Fruit fly (Drosophila melanogaster) whole organism, embryonic: ENCODE measurements around the gene CG7724.

Experiments
- Atf-2 ChIP-seq: fragments of 200-800 bp; sonication (Bioruptor generic); optimal IDR thresholded peaks from 2 replicates; lab custom pipeline; 2016; ENCODE audit warnings: missing biosample characterization, missing genetic modification characterization
- Atf3 ChIP-seq: fragments of 200-800 bp; sonication (Bioruptor generic); optimal IDR thresholded peaks from 3 replicates; lab custom pipeline; 2016; ENCODE audit warnings: missing biosample characterization, missing genetic modification characterization
- Bteb2 ChIP-seq: fragments of 200-800 bp; sonication (Bioruptor generic); optimal IDR thresholded peaks from 2 replicates; lab custom pipeline; 2016; ENCODE audit warnings: missing biosample characterization, missing genetic modification characterization
- C15 ChIP-seq: fragments of 200-800 bp; sonication (Bioruptor generic); IDR thresholded peaks from 3 replicates; pipeline ENCODE4 v1.3.6; 2022; ENCODE audit warnings: missing biosample characterization, missing genetic modification characterization
- CG11695 ChIP-seq: fragments of 200-800 bp; sonication (Bioruptor generic); IDR thresholded peaks from 3 replicates; pipeline ENCODE4 v1.3.6; 2022; ENCODE audit warnings: missing biosample characterization, missing genetic modification characterization
- CG14710 ChIP-seq: fragments of 200-800 bp; sonication (Bioruptor generic); optimal IDR thresholded peaks from 3 replicates; lab custom pipeline; 2019; ENCODE audit warnings: missing biosample characterization, mild to moderate bottlenecking, missing genetic modification characterization, moderate library complexity
- CG1529 ChIP-seq: fragments of 200-800 bp; sonication (Bioruptor generic); optimal IDR thresholded peaks from 3 replicates; lab custom pipeline; 2018; ENCODE audit warnings: missing biosample characterization, missing genetic modification characterization
- CG17568 ChIP-seq: fragments of 200-800 bp; sonication (Bioruptor generic); optimal IDR thresholded peaks from 2 replicates; lab custom pipeline; 2018; ENCODE audit warnings: missing biosample characterization, mild to moderate bottlenecking, missing genetic modification characterization, moderate library complexity
- CG17802 ChIP-seq: fragments of 200-800 bp; sonication (Bioruptor generic); optimal IDR thresholded peaks from 2 replicates; lab custom pipeline; 2018; ENCODE audit warnings: missing biosample characterization, mild to moderate bottlenecking, missing genetic modification characterization, moderate library complexity
- CG17912 ChIP-seq: fragments of 200-800 bp; sonication (Bioruptor generic); optimal IDR thresholded peaks from 2 replicates; lab custom pipeline; 2018; ENCODE audit warnings: missing biosample characterization, mild to moderate bottlenecking, missing genetic modification characterization
- CG18599 ChIP-seq: fragments of 200-800 bp; sonication (Bioruptor generic); optimal IDR thresholded peaks from 3 replicates; lab custom pipeline; 2017; ENCODE audit warnings: missing biosample characterization, missing genetic modification characterization, mild to moderate bottlenecking, moderate library complexity, missing genetic modification reagents
- CG42726 ChIP-seq: fragments of 200-800 bp; sonication (Bioruptor generic); IDR thresholded peaks from 2 replicates; pipeline ENCODE4 v1.3.6; 2022; ENCODE audit warnings: missing biosample characterization, missing genetic modification characterization; ENCODE audit not compliant: partially characterized antibody
- CG4328 ChIP-seq: fragments of 200-800 bp; sonication (Bioruptor generic); optimal IDR thresholded peaks from 3 replicates; lab custom pipeline; 2017; ENCODE audit warnings: missing biosample characterization, missing genetic modification reagents, missing genetic modification characterization
- CG4424 ChIP-seq: fragments of 200-800 bp; sonication (Bioruptor generic); optimal IDR thresholded peaks from 3 replicates; lab custom pipeline; 2016; ENCODE audit warnings: missing biosample characterization, missing genetic modification characterization
- CG4707 ChIP-seq: fragments of 200-800 bp; sonication (Bioruptor generic); optimal IDR thresholded peaks from 2 replicates; lab custom pipeline; 2018; ENCODE audit warnings: missing biosample characterization, mild to moderate bottlenecking, missing genetic modification characterization, moderate library complexity
- CG7357 ChIP-seq: fragments of 200-800 bp; sonication (Bioruptor generic); IDR thresholded peaks from 3 replicates; pipeline ENCODE4 v1.3.6; 2022; ENCODE audit warnings: missing biosample characterization, missing genetic modification characterization
- CG7372 ChIP-seq: fragments of 200-800 bp; sonication (Bioruptor generic); IDR thresholded peaks from 2 replicates; pipeline ENCODE4 v1.3.6; 2022; ENCODE audit warnings: missing biosample characterization, missing genetic modification characterization
- CG8478 ChIP-seq: fragments of >200 bp; optimal IDR thresholded peaks from 2 replicates; lab custom pipeline; 2018
- D ChIP-seq, 2 experiments: fragments of 200-800 bp in 1 of 2; fragments of >200 bp in 1 of 2; sonication (Bioruptor generic) in 1 of 2; optimal IDR thresholded peaks; 2 replicates in 1 of 2; 3 replicates in 1 of 2; lab custom pipeline; 2017; ENCODE audit warnings: mild to moderate bottlenecking in 1 of 2, missing biosample characterization in 1 of 2, missing genetic modification characterization in 1 of 2, missing genetic modification reagents in 1 of 2
- D19A ChIP-seq: fragments of 200-800 bp; optimal IDR thresholded peaks from 3 replicates; lab custom pipeline; 2019; ENCODE audit warnings: missing biosample characterization, mild to moderate bottlenecking, missing genetic modification characterization, moderate library complexity
- Dbx ChIP-seq: fragments of 200-800 bp; sonication (Bioruptor generic); IDR thresholded peaks from 3 replicates; pipeline ENCODE4 v1.3.6; 2022; ENCODE audit warnings: missing biosample characterization, missing genetic modification characterization
- Doc2 ChIP-seq: fragments of 200-800 bp; sonication (Bioruptor generic); IDR thresholded peaks from 2 replicates; pipeline ENCODE4 v1.3.6; 2022; ENCODE audit warnings: missing biosample characterization, missing genetic modification characterization
- Dp ChIP-seq: fragments of 200-800 bp; sonication (Bioruptor generic); optimal IDR thresholded peaks from 2 replicates; lab custom pipeline; 2018; ENCODE audit warnings: missing biosample characterization, mild to moderate bottlenecking, missing genetic modification characterization, moderate library complexity
- Fer1 ChIP-seq: fragments of 200-800 bp; sonication (Bioruptor generic); optimal IDR thresholded peaks from 2 replicates; lab custom pipeline; 2017; ENCODE audit warnings: missing biosample characterization, mild to moderate bottlenecking, missing genetic modification characterization
- GATAe ChIP-seq: fragments of 200-800 bp; sonication (Bioruptor generic); conservative IDR thresholded peaks from 2 replicates; pipeline ENCODE4 v1.3.6; 2022; ENCODE audit warnings: missing biosample characterization, missing genetic modification characterization
- Hr39 ChIP-seq: fragments of >200 bp; optimal IDR thresholded peaks from 2 replicates; lab custom pipeline; 2017
- NFAT ChIP-seq: fragments of 200-800 bp; sonication (Bioruptor generic); IDR thresholded peaks from 2 replicates; pipeline ENCODE4 v1.3.6; 2022; ENCODE audit warnings: missing biosample characterization, missing genetic modification characterization
- Nf-YA ChIP-seq: fragments of 200-800 bp; sonication (Bioruptor generic); IDR thresholded peaks from 2 replicates; pipeline ENCODE4 v1.3.6; 2022; ENCODE audit warnings: missing biosample characterization, missing genetic modification characterization
- NfI ChIP-seq: fragments of 200-800 bp; sonication (Bioruptor generic); optimal IDR thresholded peaks from 3 replicates; lab custom pipeline; 2018; ENCODE audit warnings: missing biosample characterization, mild to moderate bottlenecking, missing genetic modification characterization, moderate library complexity
- Pdp1 ChIP-seq, 2 experiments: fragments of 200-800 bp; sonication (Bioruptor generic); optimal IDR thresholded peaks; 3 replicates each; lab custom pipeline; 2016; ENCODE audit warnings: missing biosample characterization in 2 of 2, missing genetic modification characterization in 2 of 2, mild to moderate bottlenecking in 1 of 2, moderate library complexity in 1 of 2
- Ravus ChIP-seq: fragments of 200-800 bp; sonication (Bioruptor generic); IDR thresholded peaks from 2 replicates; pipeline ENCODE4 v1.3.6; 2022; ENCODE audit warnings: missing biosample characterization, missing genetic modification characterization
- Scr ChIP-seq: fragments of 200-800 bp; sonication (Bioruptor generic); IDR thresholded peaks from 2 replicates; pipeline ENCODE4 v1.3.6; 2022; ENCODE audit warnings: missing biosample characterization, missing genetic modification characterization; ENCODE audit not compliant: partially characterized antibody
- Sox100B ChIP-seq: fragments of 200-800 bp; sonication (Bioruptor generic); optimal IDR thresholded peaks from 3 replicates; lab custom pipeline; 2018; ENCODE audit warnings: missing biosample characterization, mild to moderate bottlenecking, missing genetic modification characterization
- Ssrp ChIP-seq: fragments of 200-800 bp; sonication (Bioruptor generic); optimal IDR thresholded peaks from 2 replicates; lab custom pipeline; 2018; ENCODE audit warnings: missing biosample characterization, mild to moderate bottlenecking, missing genetic modification characterization, moderate library complexity
- ab ChIP-seq: fragments of 200-800 bp; sonication (Bioruptor generic); optimal IDR thresholded peaks from 2 replicates; lab custom pipeline; 2016; ENCODE audit warnings: missing biosample characterization, missing genetic modification characterization
- ato ChIP-seq: fragments of 200-800 bp; sonication (Bioruptor generic); IDR thresholded peaks from 2 replicates; pipeline ENCODE4 v1.3.6; 2022; ENCODE audit warnings: missing biosample characterization, missing genetic modification characterization; ENCODE audit not compliant: partially characterized antibody
- danr ChIP-seq: fragments of 200-800 bp; sonication (Bioruptor generic); IDR thresholded peaks from 2 replicates; pipeline ENCODE4 v1.3.6; 2022; ENCODE audit warnings: missing biosample characterization, missing genetic modification characterization
- gem ChIP-seq: fragments of 200-800 bp; sonication (Bioruptor generic); optimal IDR thresholded peaks from 2 replicates; lab custom pipeline; 2019; ENCODE audit warnings: missing biosample characterization, mild to moderate bottlenecking, missing genetic modification characterization, moderate library complexity
- h ChIP-seq: fragments of >200 bp; optimal IDR thresholded peaks from 2 replicates; lab custom pipeline; 2017
- inv ChIP-seq: fragments of 200-800 bp; sonication (Bioruptor generic); IDR thresholded peaks from 2 replicates; pipeline ENCODE4 v1.3.6; 2022; ENCODE audit warnings: missing biosample characterization, missing genetic modification characterization; ENCODE audit not compliant: partially characterized antibody
- kni ChIP-seq: fragments of 200-800 bp; sonication (Bioruptor generic); optimal IDR thresholded peaks from 3 replicates; lab custom pipeline; 2017; ENCODE audit warnings: mild to moderate bottlenecking, missing biosample characterization, missing genetic modification reagents, missing genetic modification characterization
- sob ChIP-seq: fragments of 200-800 bp; sonication (Bioruptor generic); IDR thresholded peaks from 2 replicates; pipeline ENCODE4 v1.3.6; 2022; ENCODE audit warnings: missing biosample characterization, missing genetic modification characterization
- trem ChIP-seq: fragments of 200-800 bp; optimal IDR thresholded peaks from 3 replicates; lab custom pipeline; 2019; ENCODE audit warnings: missing biosample characterization, mild to moderate bottlenecking, missing genetic modification characterization, moderate library complexity
- yki ChIP-seq: fragments of >200 bp; optimal IDR thresholded peaks from 3 replicates; lab custom pipeline; 2018

The CG7724 gene

dm6 chr3L:17007041-17007471, 48.4 kb upstream of the CG7724 start (continued):
- TF ChIP-seq Dp (GFP tag; lab: Kevin White, UChicago) (no peak), C15 (GFP tag; lab: Robert Waterston, UW) (no peak), h (lab: Kevin White, UChicago) (no peak), ab (GFP tag; lab: Kevin White, UChicago) (no peak), Nf-YA (GFP tag; lab: Robert Waterston, UW) (no peak), Atf-2 (GFP tag; lab: Kevin White, UChicago) (no peak), Fer1 (GFP tag; lab: Kevin White, UChicago) (no peak), CG18599 (GFP tag; lab: Kevin White, UChicago) (no peak), CG11695 (peak; percentile 34; the same call in 1 of the 3 replicates), kni (GFP tag; lab: Kevin White, UChicago) (no peak), D19A (tag; lab: Kevin White, UChicago) (peak; percentile 13), Bteb2 (peak; percentile 23), CG4328 (no peak), D (optimal IDR thresholded peaks at IDR 0.05; lab: Kevin White, UChicago) (no peak), D (GFP tag; optimal IDR thresholded peaks at IDR 0.05; lab: Kevin White, UChicago) (no peak), CG8478 (lab: Kevin White, UChicago) (no peak), GATAe (GFP tag; lab: Robert Waterston, UW) (0 out of 2 replicates have a peak, but pooled peaks have one; percentile 14), Dbx (no peak), Ravus (GFP tag; lab: Robert Waterston, UW) (no peak), CG17912 (no peak), CG7372 (GFP tag; lab: Robert Waterston, UW) (0 out of 2 replicates have a peak, but pooled peaks have one; percentile 5), gem (tag; lab: Kevin White, UChicago) (peak; percentile 63), Sox100B (no peak), yki (lab: Kevin White, UChicago) (no peak), CG17802 (tag; lab: Kevin White, UChicago) (no peak), Ssrp (peak; percentile 8), NfI (GFP tag; lab: Kevin White, UChicago) (peak; percentile 22), ato (GFP tag; lab: Robert Waterston, UW) (no peak), NFAT (GFP tag; lab: Robert Waterston, UW) (peak; percentile 32; the same call in 1 of the 2 replicates), Hr39 (lab: Kevin White, UChicago) (no peak), Doc2 (GFP tag; lab: Robert Waterston, UW) (no peak), Atf3 (GFP tag; lab: Kevin White, UChicago) (no peak), CG7357 (GFP tag; lab: Robert Waterston, UW) (no peak), CG14710 (tag; lab: Kevin White, UChicago) (no peak), sob (0 out of 2 replicates have a peak, but pooled peaks have one; percentile 27), CG1529 (GFP tag; lab: Kevin White, UChicago) (no peak), inv (no peak), Scr (GFP tag; lab: Robert Waterston, UW) (no peak), danr (GFP tag; lab: Robert Waterston, UW) (no peak), CG42726 (no peak), CG4424 (no peak), CG17568 (no peak), Pdp1 (GFP tag; optimal IDR thresholded peaks at IDR 0.05; lab: Kevin White, UChicago) (peak in 1 of 2 experiments; percentile 17), CG4707 (no peak), trem (tag; lab: Kevin White, UChicago) (no peak)
